Worm (Caenorhabditis elegans): Measurements from ENCODE around the gene F01D5.2.
A peak's percentile ranks its signal among the peaks of the same experiment; 100 is the strongest.

Gene F01D5.2

DNA sequence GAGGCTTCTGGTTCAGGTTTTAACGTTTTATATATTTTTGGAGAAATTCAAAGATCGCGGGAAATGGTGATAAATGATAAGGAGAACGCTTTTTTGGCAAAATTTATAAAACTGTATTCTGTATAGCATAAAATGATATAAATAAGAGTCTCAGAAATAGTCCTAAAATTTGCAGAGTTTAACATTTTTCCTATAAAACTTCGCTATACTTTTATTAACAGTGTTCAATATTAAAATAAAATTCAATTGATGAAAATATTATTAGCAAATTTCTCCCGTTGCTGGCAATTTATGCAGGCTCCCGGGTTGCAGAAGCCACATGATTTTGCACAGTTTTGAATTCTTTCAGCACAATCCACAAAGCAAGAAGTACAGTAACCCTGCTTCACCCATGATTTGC, at the start of gene F01D5.2:
Gene F01D5.2, minus strand, starts transcription at position 101 of the 400 bp plus-strand sequence.
- TF ChIP-seq egl-27 (tag; optimal IDR thresholded peaks at IDR 0.05) (no peak), nhr-12 (tag; optimal IDR thresholded peaks at IDR 0.05) (no peak), aly-2 (tag; optimal IDR thresholded peaks at IDR 0.05) (no peak), ZK546.5 (tag; optimal IDR thresholded peaks at IDR 0.05) (no peak), blmp-1 (tag; optimal IDR thresholded peaks at IDR 0.05; ENCODE audit: insufficient read depth) (no peak), Y55F3AM.14 (GFP tag; optimal IDR thresholded peaks at IDR 0.05) (no peak), nhr-129 (tag; optimal IDR thresholded peaks at IDR 0.05) (no peak)

DNA sequence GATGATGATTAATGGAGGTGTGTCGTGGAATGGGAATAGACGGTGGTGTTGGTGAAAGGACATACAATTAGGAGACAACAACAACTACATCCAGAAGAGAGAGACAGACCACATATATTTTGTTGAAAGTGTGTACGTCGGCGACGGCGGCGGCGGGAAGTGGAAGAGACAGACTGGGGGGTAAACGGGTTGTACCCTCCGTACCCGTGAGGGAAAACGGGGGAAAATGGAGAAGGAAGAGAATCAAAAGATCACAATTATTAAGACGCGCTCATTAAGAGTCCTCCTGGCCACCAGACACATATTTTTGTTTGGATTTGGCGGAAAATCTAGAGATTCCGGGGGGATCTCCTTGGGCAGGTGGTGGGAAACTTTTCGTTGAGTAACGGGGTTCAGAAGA, 47.6 kb upstream of the F01D5.2 start:
- no peak for TF ChIP-seq nhr-77 (tag; optimal IDR thresholded peaks at IDR 0.05)
- no peak for TF ChIP-seq peb-1 (tag; optimal IDR thresholded peaks at IDR 0.05)
- TF ChIP-seq Y55F3AM.14 (GFP tag; optimal IDR thresholded peaks at IDR 0.05), result no peak

DNA sequence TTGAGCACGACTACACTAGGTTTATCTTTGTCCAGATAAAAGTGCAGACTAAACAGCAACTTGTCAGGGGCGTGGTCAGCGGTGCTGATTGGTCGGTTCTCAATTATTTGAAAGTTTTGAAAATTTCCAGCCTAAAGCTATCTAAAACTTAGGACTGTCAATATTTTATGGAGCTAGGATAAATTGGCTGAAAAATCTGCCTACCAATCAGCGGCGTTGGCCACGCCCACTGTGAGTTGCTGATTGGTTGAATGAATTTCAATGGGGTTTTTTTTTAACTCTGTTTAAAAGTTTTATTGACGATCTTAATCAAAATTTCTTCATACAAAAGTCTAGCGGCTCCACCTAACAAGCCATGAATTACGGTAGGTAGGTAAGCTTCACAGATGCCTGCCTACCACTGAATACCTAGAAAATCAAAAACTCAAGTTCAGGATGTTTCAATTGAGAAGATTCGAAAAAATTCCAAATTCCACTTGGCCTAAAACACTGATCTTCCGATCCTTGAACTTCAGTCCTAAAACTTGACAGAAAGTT, 47.1 kb upstream of the F01D5.2 start:
- TF ChIP-seq alr-1 (tag; optimal IDR thresholded peaks at IDR 0.05) (no peak), lin-13 (GFP tag; optimal IDR thresholded peaks at IDR 0.05) (no peak), unc-62 (GFP tag; optimal IDR thresholded peaks at IDR 0.05) (no peak), unc-55 (GFP tag; optimal IDR thresholded peaks at IDR 0.05) (no peak), lsy-2 (tag; optimal IDR thresholded peaks at IDR 0.05) (no peak), nhr-6 (tag; optimal IDR thresholded peaks at IDR 0.05) (no peak), ztf-4 (tag; optimal IDR thresholded peaks at IDR 0.05) (no peak), nhr-129 (tag; optimal IDR thresholded peaks at IDR 0.05) (no peak), Y55F3AM.14 (GFP tag; optimal IDR thresholded peaks at IDR 0.05) (no peak), ztf-1 (GFP tag; conservative IDR thresholded peaks at IDR 0.05) (no peak), R02D3.7 (tag; optimal IDR thresholded peaks at IDR 0.05) (no peak), nhr-21 (tag; optimal IDR thresholded peaks at IDR 0.05) (no peak)

DNA sequence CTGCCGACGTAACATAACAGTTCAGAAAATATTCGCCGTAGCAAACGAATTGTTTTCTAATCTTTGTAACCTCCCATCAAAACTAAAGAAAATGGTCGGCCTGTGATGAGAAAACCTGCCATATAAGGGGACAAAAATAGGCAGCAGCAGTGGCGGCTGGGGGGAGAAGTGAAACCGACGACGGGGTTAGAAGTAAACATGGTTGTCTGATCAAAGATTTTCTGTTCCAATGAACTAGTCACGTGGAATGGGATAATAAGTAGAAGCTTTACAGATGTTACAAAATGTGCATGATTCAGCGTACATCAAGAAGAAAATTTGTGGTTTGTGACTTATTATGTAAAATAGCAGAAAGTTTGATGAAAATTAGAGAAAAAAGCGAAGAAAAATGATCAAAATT, 46.4 kb upstream of the F01D5.2 start:
- TF ChIP-seq sma-9 (GFP tag; optimal IDR thresholded peaks at IDR 0.05), result peak; percentile 9
- no peak for TF ChIP-seq sma-9 (tag; optimal IDR thresholded peaks at IDR 0.05)
- TF ChIP-seq nhr-11 (tag; optimal IDR thresholded peaks at IDR 0.05), result no peak
- no peak for TF ChIP-seq ceh-16 (tag; optimal IDR thresholded peaks at IDR 0.05)
- no peak for TF ChIP-seq lin-11 (tag; optimal IDR thresholded peaks at IDR 0.05)
- TF ChIP-seq lin-13 (GFP tag; optimal IDR thresholded peaks at IDR 0.05), result no peak

DNA sequence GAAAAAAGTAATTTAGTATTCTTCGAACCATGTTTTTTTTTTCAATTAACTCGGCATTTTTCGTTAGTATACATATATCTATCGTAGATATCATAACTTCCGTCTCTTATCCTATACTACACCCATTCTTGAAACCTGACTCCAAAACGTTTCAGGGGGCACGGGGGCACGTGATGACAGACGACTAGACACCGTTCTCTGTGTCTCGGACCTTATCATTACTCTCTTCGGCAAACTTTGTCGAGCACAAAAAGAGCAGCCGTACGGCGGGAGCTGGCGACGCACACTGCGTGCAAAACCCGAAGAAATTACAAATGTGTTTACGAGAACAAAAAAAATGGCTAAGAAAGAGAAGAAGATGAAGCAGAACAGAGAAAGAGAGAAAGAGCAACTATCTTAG, 45.3 kb upstream of the F01D5.2 start:
- TF ChIP-seq lin-11 (tag; optimal IDR thresholded peaks at IDR 0.05), result peak; percentile 75
- no peak for TF ChIP-seq dmd-4 (tag; optimal IDR thresholded peaks at IDR 0.05)
- TF ChIP-seq elt-1 (tag; optimal IDR thresholded peaks at IDR 0.05), result no peak
- peak; percentile 51 for TF ChIP-seq ztf-4 (tag; optimal IDR thresholded peaks at IDR 0.05)
- TF ChIP-seq unc-55 (GFP tag; optimal IDR thresholded peaks at IDR 0.05), result peak; percentile 32
- peak; percentile 53 for TF ChIP-seq zag-1 (tag; optimal IDR thresholded peaks at IDR 0.05)
- TF ChIP-seq sma-9 (GFP tag; optimal IDR thresholded peaks at IDR 0.05), result peak; percentile 87
- no peak for TF ChIP-seq sma-9 (tag; optimal IDR thresholded peaks at IDR 0.05)
- TF ChIP-seq lin-13 (GFP tag; optimal IDR thresholded peaks at IDR 0.05), result peak; percentile 67
- TF ChIP-seq C34F6.9 (tag; optimal IDR thresholded peaks at IDR 0.05), result peak; percentile 81
- peak; percentile 92 for TF ChIP-seq F13H6.1 (tag; optimal IDR thresholded peaks at IDR 0.05)
- TF ChIP-seq peb-1 (tag; optimal IDR thresholded peaks at IDR 0.05), result no peak
- no peak for TF ChIP-seq unc-39 (tag; optimal IDR thresholded peaks at IDR 0.05)
- peak; percentile 38 for TF ChIP-seq ama-1 (optimal IDR thresholded peaks at IDR 0.05)
- TF ChIP-seq nhr-6 (tag; optimal IDR thresholded peaks at IDR 0.05), result peak; percentile 3
- no peak for TF ChIP-seq ztf-11 (tag; optimal IDR thresholded peaks at IDR 0.05)
- TF ChIP-seq egl-27 (tag; optimal IDR thresholded peaks at IDR 0.05), result peak; percentile 14
- TF ChIP-seq snpc-4 (tag; optimal IDR thresholded peaks at IDR 0.05), result no peak
- TF ChIP-seq elt-3 (tag; optimal IDR thresholded peaks at IDR 0.05), result no peak
- TF ChIP-seq Y55F3AM.14 (GFP tag; optimal IDR thresholded peaks at IDR 0.05), result peak; percentile 22
- no peak for TF ChIP-seq lin-39 (tag; optimal IDR thresholded peaks at IDR 0.05)
- TF ChIP-seq nhr-237 (tag; optimal IDR thresholded peaks at IDR 0.05), result no peak
- peak; percentile 69 for TF ChIP-seq nhr-21 (tag; optimal IDR thresholded peaks at IDR 0.05)
- no peak for TF ChIP-seq ceh-16 (tag; optimal IDR thresholded peaks at IDR 0.05)
- no peak for TF ChIP-seq ceh-82 (tag; optimal IDR thresholded peaks at IDR 0.05)
- peak; percentile 62 for TF ChIP-seq sem-4 (tag; optimal IDR thresholded peaks at IDR 0.05)
- TF ChIP-seq gmeb-1 (tag; optimal IDR thresholded peaks at IDR 0.05), result peak; percentile 20
- peak in 1 of 2 experiments; percentile 81 for TF ChIP-seq lsy-2 (tag; optimal IDR thresholded peaks at IDR 0.05)
- TF ChIP-seq alr-1 (tag; optimal IDR thresholded peaks at IDR 0.05), result no peak
- TF ChIP-seq R02D3.7 (tag; optimal IDR thresholded peaks at IDR 0.05), result no peak
- no peak for TF ChIP-seq blmp-1 (tag; optimal IDR thresholded peaks at IDR 0.05; ENCODE audit: insufficient read depth)
- TF ChIP-seq mbf-1 (tag; optimal IDR thresholded peaks at IDR 0.05), result no peak
- TF ChIP-seq ztf-1 (GFP tag; conservative IDR thresholded peaks at IDR 0.05), result no peak
- TF ChIP-seq unc-62 (GFP tag; optimal IDR thresholded peaks at IDR 0.05), result no peak
- no peak for TF ChIP-seq mab-5 (tag; optimal IDR thresholded peaks at IDR 0.05)
- TF ChIP-seq nhr-23 (tag; optimal IDR thresholded peaks at IDR 0.05), result no peak
- TF ChIP-seq mdl-1 (tag; optimal IDR thresholded peaks at IDR 0.05), result peak; percentile 85 to 87
- TF ChIP-seq nhr-77 (tag; optimal IDR thresholded peaks at IDR 0.05), result no peak
- TF ChIP-seq nhr-129 (tag; optimal IDR thresholded peaks at IDR 0.05), result peak; percentile 90
- no peak for TF ChIP-seq ZK546.5 (tag; optimal IDR thresholded peaks at IDR 0.05)

Measured in whole organism, L2 larva.